Worm (Caenorhabditis elegans) whole organism, late embryonic: ENCODE data around the gene B0334.10.
"Not testable (repeated sequence)": the region's sequence is repeated elsewhere in the genome, so short reads cannot be mapped to it uniquely, and the experiment has no call there.

Experiments used
- ama-1 ChIP-seq: fragments of 150-350 bp; optimal IDR thresholded peaks from 2 replicates; lab custom pipeline; 2014
- lim-6 ChIP-seq: sonication (generic microtip); optimal IDR thresholded peaks from 2 replicates; lab custom pipeline; 2016; ENCODE audit warnings: missing genetic modification characterization, missing compliant biosample characterization
- nhr-11 ChIP-seq: fragments of 150-350 bp; optimal IDR thresholded peaks from 2 replicates; lab custom pipeline; 2014; ENCODE audit warnings: missing biosample characterization, missing genetic modification characterization
- pha-4 ChIP-seq: fragments of 150-350 bp; optimal IDR thresholded peaks from 2 replicates; lab custom pipeline; 2018; ENCODE audit warnings: missing biosample characterization, missing genetic modification reagents, missing genetic modification characterization
- ref-2 ChIP-seq: sonication (generic microtip); optimal IDR thresholded peaks from 2 replicates; lab custom pipeline; 2016; ENCODE audit warnings: missing genetic modification characterization, missing compliant biosample characterization
- unc-3 ChIP-seq, 2 experiments: fragments of 200-800 bp in 1 of 2; sonication (Bioruptor generic) in 1 of 2; sonication (generic microtip) in 1 of 2; conservative IDR thresholded peaks in 1 of 2; optimal IDR thresholded peaks in 1 of 2; 2 replicates each; pipeline versions ENCODE4 v1.3.6 to Lab custom; 2016 to 2022; ENCODE audit warnings: missing compliant biosample characterization in 2 of 2, missing genetic modification characterization in 2 of 2, missing genetic modification reagents in 1 of 2

- not testable (repeated sequence) for TF ChIP-seq ama-1 (lab: Kevin White, UChicago); nhr-11 (tag; lab: Kevin White, UChicago); pha-4 (tag; lab: Kevin White, UChicago)
- TF ChIP-seq lim-6 (tag; lab: Kevin White, UChicago) (peak; percentile 98), unc-3 (GFP tag; conservative IDR thresholded peaks at IDR 0.05; lab: Robert Waterston, UW) (peak; percentile 83), unc-3 (tag; optimal IDR thresholded peaks at IDR 0.05; lab: Kevin White, UChicago) (peak; percentile 66), ref-2 (tag; lab: Kevin White, UChicago) (peak; percentile 98)
These were observed 16.3 kb downstream of the B0334.10 start, which contains the start of gene Y62F5A.12 for ce11 chrII:11534429-11535099.
